Worm (Caenorhabditis elegans) whole organism, young adult: Measurements from ENCODE around the gene snt-5.

Experiments
- ZK185.1 ChIP-seq: sonication (generic microtip); optimal IDR thresholded peaks from 2 replicates; lab custom pipeline; 2016; ENCODE audit warnings: mild to moderate bottlenecking, missing genetic modification characterization, missing compliant biosample characterization; ENCODE audit not compliant: poor library complexity, severe bottlenecking
- lin-35 ChIP-seq, 3 experiments: fragments of 150-350 bp in 2 of 3; sonication (generic microtip) in 1 of 3; optimal IDR thresholded peaks; 2 replicates each; lab custom pipeline; 2014 to 2018; ENCODE audit warnings: missing biosample characterization in 3 of 3, missing genetic modification characterization in 3 of 3, missing genetic modification reagents in 3 of 3
- mel-28 ChIP-seq: sonication (generic microtip); optimal IDR thresholded peaks from 2 replicates; lab custom pipeline; 2016; ENCODE audit warnings: borderline replicate concordance, mild to moderate bottlenecking, missing genetic modification characterization, missing compliant biosample characterization
- sptf-2 ChIP-seq: fragments of 200-800 bp; sonication (Bioruptor generic); optimal IDR thresholded peaks from 2 replicates; lab custom pipeline; 2018; ENCODE audit warnings: mild to moderate bottlenecking, missing genetic modification characterization, missing compliant biosample characterization
- unc-62 ChIP-seq: fragments of 150-350 bp; optimal IDR thresholded peaks from 2 replicates; lab custom pipeline; 2014; ENCODE audit warnings: missing biosample characterization, missing genetic modification reagents, missing genetic modification characterization

ce11 chrV:1454762-1455161, 43.4 kb upstream of the snt-5 start, which contains the start of gene chil-14:
- no peak for TF ChIP-seq sptf-2 (GFP tag; lab: Kevin White, UChicago)
- no peak for TF ChIP-seq unc-62 (GFP tag; lab: Kevin White, UChicago)
- TF ChIP-seq lin-35 (GFP tag; optimal IDR thresholded peaks at IDR 0.05; lab: Kevin White, UChicago): no peak
- no peak for TF ChIP-seq ZK185.1 (tag; lab: Kevin White, UChicago)
- TF ChIP-seq mel-28 (tag; lab: Kevin White, UChicago): no peak
